Worm (Caenorhabditis elegans): Measurements from ENCODE around the gene par-3.

The par-3 gene

DNA sequence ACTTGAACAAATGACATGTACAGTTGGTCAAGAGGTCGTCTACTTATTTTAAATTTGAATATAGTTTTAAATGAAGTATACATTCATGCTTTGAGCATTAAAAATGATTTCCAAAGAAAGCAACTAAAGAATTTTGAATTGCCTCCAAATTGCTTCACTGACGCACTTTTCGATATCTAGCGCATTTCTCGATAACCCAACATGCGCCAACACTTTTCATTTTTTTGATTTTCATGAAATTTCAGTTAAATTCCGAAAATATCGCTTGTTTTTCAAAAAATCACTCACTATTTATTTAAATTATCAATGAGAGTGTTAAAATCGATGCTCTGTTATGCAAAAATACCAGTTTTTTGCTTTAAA is 55.8 kb downstream of the par-3 start (continued):
- peak; percentile 94 for TF ChIP-seq ztf-18 (tag; optimal IDR thresholded peaks at IDR 0.05)
- no peak for TF ChIP-seq rec-8 (tag; optimal IDR thresholded peaks at IDR 0.05)
- no peak for TF ChIP-seq B0336.3 (GFP tag; IDR thresholded peaks at IDR 0.05)
- no peak for TF ChIP-seq somi-1 (GFP tag; optimal IDR thresholded peaks at IDR 0.05)
- TF ChIP-seq efl-1 (GFP tag; optimal IDR thresholded peaks at IDR 0.05), result peak; percentile 78
- no peak for TF ChIP-seq rpc-1 (optimal IDR thresholded peaks at IDR 0.05)
- no peak for TF ChIP-seq rpc-1 (tag; optimal IDR thresholded peaks at IDR 0.05)
- TF ChIP-seq F33H1.4 (GFP tag; IDR thresholded peaks at IDR 0.05), result peak; percentile 79
- no peak for TF ChIP-seq sptf-2 (GFP tag; optimal IDR thresholded peaks at IDR 0.05)
- TF ChIP-seq nfyb-1 (GFP tag; IDR thresholded peaks at IDR 0.05), result no peak
- TF ChIP-seq athp-1 (tag; optimal IDR thresholded peaks at IDR 0.05), result no peak
- TF ChIP-seq pha-4 (tag; optimal IDR thresholded peaks at IDR 0.05), result no peak
- peak; percentile 36; the same call in 1 of the 2 replicates for TF ChIP-seq mcd-1 (GFP tag; IDR thresholded peaks at IDR 0.05)
- TF ChIP-seq lin-26 (GFP tag; IDR thresholded peaks at IDR 0.05), result no peak
- TF ChIP-seq lin-40 (tag; optimal IDR thresholded peaks at IDR 0.05), result no peak
- TF ChIP-seq ZK185.1 (tag; optimal IDR thresholded peaks at IDR 0.05; ENCODE audit: poor library complexity, severe bottlenecking), result no peak
- peak; percentile 49; the same call in 1 of the 2 replicates for TF ChIP-seq D2030.7 (GFP tag; IDR thresholded peaks at IDR 0.05)
- no peak for TF ChIP-seq nhr-179 (tag; optimal IDR thresholded peaks at IDR 0.05)
- TF ChIP-seq B0035.1 (tag; optimal IDR thresholded peaks at IDR 0.05), result no peak
- no peak for TF ChIP-seq hlh-26 (GFP tag; conservative IDR thresholded peaks at IDR 0.05)
- TF ChIP-seq hmg-1.2 (GFP tag; IDR thresholded peaks at IDR 0.05), result no peak
- no peak for TF ChIP-seq ztf-22 (GFP tag; optimal IDR thresholded peaks at IDR 0.05)
- TF ChIP-seq let-526 (GFP tag; IDR thresholded peaks at IDR 0.05), result no peak
- TF ChIP-seq atf-7 (tag; optimal IDR thresholded peaks at IDR 0.05), result no peak
- no peak for TF ChIP-seq C06A6.2 (GFP tag; conservative IDR thresholded peaks at IDR 0.05)
- TF ChIP-seq ceh-58 (GFP tag; IDR thresholded peaks at IDR 0.05), result no peak
- TF ChIP-seq ztf-6 (GFP tag; IDR thresholded peaks at IDR 0.05), result no peak
- TF ChIP-seq lin-35 (GFP tag; optimal IDR thresholded peaks at IDR 0.05), result peak; percentile 48 to 75 (median 60)
- TF ChIP-seq T07F8.4 (tag; optimal IDR thresholded peaks at IDR 0.05), result no peak
- no peak for TF ChIP-seq unc-62 (GFP tag; optimal IDR thresholded peaks at IDR 0.05)
- no peak for TF ChIP-seq hmg-20 (GFP tag; IDR thresholded peaks at IDR 0.05)
- peak; percentile 98 for TF ChIP-seq lin-54 (GFP tag; optimal IDR thresholded peaks at IDR 0.05)
- no peak for TF ChIP-seq Y53F4B.3 (GFP tag; IDR thresholded peaks at IDR 0.05)
- peak; percentile 42; the same call in 1 of the 2 replicates for TF ChIP-seq rcor-1 (GFP tag; IDR thresholded peaks at IDR 0.05)
- no peak for TF ChIP-seq Y56A3A.18 (GFP tag; IDR thresholded peaks at IDR 0.05)
- TF ChIP-seq Y79H2A.3 (GFP tag; conservative IDR thresholded peaks at IDR 0.05), result no peak
- no peak for TF ChIP-seq aptf-3 (GFP tag; IDR thresholded peaks at IDR 0.05)
- TF ChIP-seq xnd-1 (tag; optimal IDR thresholded peaks at IDR 0.05), result peak; percentile 76
- no peak for TF ChIP-seq sea-2 (GFP tag; IDR thresholded peaks at IDR 0.05)
- no peak for TF ChIP-seq madf-10 (tag; optimal IDR thresholded peaks at IDR 0.05)
- TF ChIP-seq lag-1 (GFP tag; IDR thresholded peaks at IDR 0.05), result no peak
- no peak for TF ChIP-seq snpc-3.4 (tag; optimal IDR thresholded peaks at IDR 0.05)
- no peak for TF ChIP-seq dpff-1 (tag; optimal IDR thresholded peaks at IDR 0.05)
- TF ChIP-seq egrh-3 (GFP tag; IDR thresholded peaks at IDR 0.05), result no peak
- no peak for TF ChIP-seq F22D6.2 (tag; optimal IDR thresholded peaks at IDR 0.05)
- TF ChIP-seq ets-4 (GFP tag; optimal IDR thresholded peaks at IDR 0.05), result no peak
- no peak for TF ChIP-seq ama-1 (optimal IDR thresholded peaks at IDR 0.05)
- TF ChIP-seq ama-1 (GFP tag; optimal IDR thresholded peaks at IDR 0.05), result no peak
- TF ChIP-seq madf-8 (GFP tag; conservative IDR thresholded peaks at IDR 0.05), result peak; percentile 69
- no peak for TF ChIP-seq nfya-1 (tag; optimal IDR thresholded peaks at IDR 0.05; ENCODE audit: borderline replicate concordance, insufficient read depth)
- TF ChIP-seq ceh-27 (GFP tag; optimal IDR thresholded peaks at IDR 0.05), result no peak
